Worm (Caenorhabditis elegans) whole organism, L4 larva: ENCODE data around the gene F52C6.3.

Experiments
- D1046.2 ChIP-seq: fragments of 200-800 bp; sonication (Bioruptor generic); IDR thresholded peaks from 2 replicates; pipeline ENCODE4 v1.3.6; 2022; ENCODE audit warnings: missing genetic modification characterization, missing compliant biosample characterization
- F10B5.3 ChIP-seq: sonication (generic microtip); optimal IDR thresholded peaks from 2 replicates; lab custom pipeline; 2016; ENCODE audit warnings: mild to moderate bottlenecking, missing genetic modification characterization, missing compliant biosample characterization
- F26F4.8 ChIP-seq: fragments of 200-800 bp; sonication (Bioruptor generic); conservative IDR thresholded peaks from 2 replicates; pipeline ENCODE4 v1.3.6; 2022; ENCODE audit warnings: missing genetic modification characterization, missing compliant biosample characterization
- F44E2.7 ChIP-seq: fragments of 200-800 bp; sonication (Bioruptor generic); IDR thresholded peaks from 2 replicates; pipeline ENCODE4 v2.1.2; 2022; ENCODE audit warnings: missing genetic modification characterization, missing compliant biosample characterization
- F49E8.2 ChIP-seq: sonication (generic microtip); optimal IDR thresholded peaks from 2 replicates; lab custom pipeline; 2016; ENCODE audit warnings: missing compliant biosample characterization, mild to moderate bottlenecking, missing genetic modification characterization, borderline replicate concordance
- Y75B8A.6 ChIP-seq: fragments of 200-800 bp; sonication (Bioruptor generic); IDR thresholded peaks from 2 replicates; pipeline ENCODE4 v1.3.6; 2022; ENCODE audit warnings: missing genetic modification reagents, missing genetic modification characterization, missing compliant biosample characterization
- aha-1 ChIP-seq: fragments of 150-350 bp; peaks from one replicate; lab custom pipeline; 2014; ENCODE audit warnings: missing biosample characterization, missing genetic modification characterization
- aly-2 ChIP-seq: sonication (generic microtip); optimal IDR thresholded peaks from 2 replicates; lab custom pipeline; 2018; ENCODE audit warnings: missing biosample characterization, missing genetic modification characterization
- attf-4 ChIP-seq: sonication (generic microtip); optimal IDR thresholded peaks from 3 replicates; lab custom pipeline; 2017; ENCODE audit warnings: missing biosample characterization, missing genetic modification characterization
- ceh-28 ChIP-seq: fragments of 150-350 bp; optimal IDR thresholded peaks from 2 replicates; lab custom pipeline; 2014; ENCODE audit warnings: missing biosample characterization, missing genetic modification reagents, missing genetic modification characterization
- ceh-32 ChIP-seq: sonication (generic microtip); optimal IDR thresholded peaks from 2 replicates; lab custom pipeline; 2016; ENCODE audit warnings: mild to moderate bottlenecking, missing genetic modification characterization, missing compliant biosample characterization; ENCODE audit not compliant: poor library complexity
- ceh-82 ChIP-seq: sonication (generic microtip); optimal IDR thresholded peaks from 2 replicates; lab custom pipeline; 2017; ENCODE audit warnings: missing biosample characterization, missing genetic modification characterization
- cey-2 ChIP-seq: sonication (generic microtip); optimal IDR thresholded peaks from 3 replicates; lab custom pipeline; 2017; ENCODE audit warnings: missing genetic modification characterization, mild to moderate bottlenecking, missing compliant biosample characterization, antibody characterized with exemption, borderline replicate concordance; ENCODE audit not compliant: insufficient read depth
- daf-16 ChIP-seq, 3 experiments: sonication (generic microtip); optimal IDR thresholded peaks; 2 replicates each; lab custom pipeline; 2016 to 2017; ENCODE audit warnings: missing genetic modification characterization in 3 of 3, missing genetic modification reagents in 3 of 3, mild to moderate bottlenecking in 2 of 3, missing compliant biosample characterization in 2 of 3, missing biosample characterization in 1 of 3, moderate library complexity in 1 of 3
- daf-19 ChIP-seq: fragments of 200-800 bp; sonication (Bioruptor generic); conservative IDR thresholded peaks from 2 replicates; pipeline ENCODE4 v1.3.6; 2022; ENCODE audit warnings: missing genetic modification characterization, missing compliant biosample characterization
- dve-1 ChIP-seq: sonication (generic microtip); optimal IDR thresholded peaks from 2 replicates; lab custom pipeline; 2017; ENCODE audit warnings: antibody characterized with exemption, mild to moderate bottlenecking, missing genetic modification characterization, missing compliant biosample characterization; ENCODE audit not compliant: insufficient read depth
- egl-27 ChIP-seq: sonication (generic microtip); optimal IDR thresholded peaks from 3 replicates; lab custom pipeline; 2017; ENCODE audit warnings: missing biosample characterization, missing genetic modification reagents, missing genetic modification characterization
- egl-43 ChIP-seq: fragments of 200-800 bp; sonication (Bioruptor generic); IDR thresholded peaks from 2 replicates; pipeline ENCODE4 v1.3.6; 2022; ENCODE audit warnings: missing genetic modification reagents, missing genetic modification characterization, missing compliant biosample characterization
- fkh-10 ChIP-seq: fragments of 150-350 bp; optimal IDR thresholded peaks from 2 replicates; lab custom pipeline; 2014; ENCODE audit warnings: missing biosample characterization, missing genetic modification reagents, missing genetic modification characterization
- gei-8 ChIP-seq: fragments of 200-800 bp; sonication (Bioruptor generic); optimal IDR thresholded peaks from 2 replicates; lab custom pipeline; 2018; ENCODE audit warnings: mild to moderate bottlenecking, missing genetic modification characterization, missing compliant biosample characterization
- hif-1 ChIP-seq, 2 experiments: sonication (generic microtip); optimal IDR thresholded peaks; 2 replicates each; lab custom pipeline; 2016 to 2017; ENCODE audit warnings: missing compliant biosample characterization in 2 of 2, missing genetic modification characterization in 2 of 2, missing genetic modification reagents in 2 of 2, missing genotype in 2 of 2, mild to moderate bottlenecking in 1 of 2
- lin-38 ChIP-seq: fragments of 200-800 bp; sonication (Bioruptor generic); IDR thresholded peaks from 2 replicates; pipeline ENCODE4 v1.3.6; 2022; ENCODE audit warnings: missing genetic modification reagents, missing genetic modification characterization, missing compliant biosample characterization
- lsy-2 ChIP-seq, 2 experiments: fragments of 150-350 bp in 1 of 2; sonication (generic microtip) in 1 of 2; optimal IDR thresholded peaks; 2 replicates each; lab custom pipeline; 2014 to 2017; ENCODE audit warnings: missing biosample characterization in 2 of 2, missing genetic modification characterization in 2 of 2
- nhr-102 ChIP-seq: sonication (generic microtip); optimal IDR thresholded peaks from 2 replicates; lab custom pipeline; 2016; ENCODE audit warnings: mild to moderate bottlenecking, missing genetic modification characterization, moderate library complexity, missing compliant biosample characterization
- nhr-111 ChIP-seq: fragments of 200-800 bp; sonication (Bioruptor generic); optimal IDR thresholded peaks from 2 replicates; lab custom pipeline; 2018; ENCODE audit warnings: mild to moderate bottlenecking, missing genetic modification characterization, missing compliant biosample characterization
- nhr-41 ChIP-seq: fragments of 200-800 bp; sonication (Bioruptor generic); IDR thresholded peaks from 2 replicates; pipeline ENCODE4 v1.3.6; 2022; ENCODE audit warnings: missing genetic modification reagents, missing genetic modification characterization, missing compliant biosample characterization
- nhr-76 ChIP-seq: fragments of 150-350 bp; optimal IDR thresholded peaks from 2 replicates; lab custom pipeline; 2014; ENCODE audit warnings: missing biosample characterization, missing genetic modification characterization
- php-3 ChIP-seq: fragments of 200-800 bp; sonication (Bioruptor generic); IDR thresholded peaks from 2 replicates; pipeline ENCODE4 v1.3.6; 2022; ENCODE audit warnings: missing genetic modification reagents, missing genetic modification characterization, missing compliant biosample characterization
- pqm-1 ChIP-seq: sonication (generic microtip); optimal IDR thresholded peaks from 2 replicates; lab custom pipeline; 2017; ENCODE audit warnings: missing biosample characterization, missing genetic modification characterization
- skn-1 ChIP-seq: fragments of 150-350 bp; optimal IDR thresholded peaks from 2 replicates; lab custom pipeline; 2014; ENCODE audit warnings: missing biosample characterization, missing genetic modification characterization
- tag-97 ChIP-seq: fragments of 200-800 bp; sonication (Bioruptor generic); IDR thresholded peaks from 2 replicates; pipeline ENCODE4 v1.3.6; 2022; ENCODE audit warnings: missing genetic modification characterization, missing compliant biosample characterization
- tra-1 ChIP-seq: fragments of 200-800 bp; sonication (Bioruptor generic); IDR thresholded peaks from 2 replicates; pipeline ENCODE4 v1.3.6; 2022; ENCODE audit warnings: missing genetic modification reagents, missing genetic modification characterization, missing compliant biosample characterization
- unc-130 ChIP-seq: sonication (generic microtip); optimal IDR thresholded peaks from 2 replicates; lab custom pipeline; 2016; ENCODE audit warnings: missing genetic modification reagents, missing genetic modification characterization, missing compliant biosample characterization
- unc-39 ChIP-seq: sonication (generic microtip); optimal IDR thresholded peaks from 2 replicates; lab custom pipeline; 2017; ENCODE audit warnings: missing biosample characterization, missing genetic modification characterization
- unc-62 ChIP-seq, 3 experiments: fragments of 150-350 bp in 1 of 3; sonication (generic microtip); optimal IDR thresholded peaks in 2 of 3; peaks in 1 of 3; 1 replicate in 1 of 3; 2 replicates in 2 of 3; lab custom pipeline; 2014 to 2017; ENCODE audit warnings: missing biosample characterization in 3 of 3, missing genetic modification characterization in 3 of 3, missing genetic modification reagents in 3 of 3, missing genotype in 1 of 3
- vab-7 ChIP-seq: fragments of 200-800 bp; sonication (Bioruptor generic); IDR thresholded peaks from 2 replicates; pipeline ENCODE4 v1.3.6; 2022; ENCODE audit warnings: missing genetic modification reagents, missing genetic modification characterization, missing compliant biosample characterization
- zag-1 ChIP-seq: fragments of 150-350 bp; optimal IDR thresholded peaks from 2 replicates; lab custom pipeline; 2014; ENCODE audit warnings: missing biosample characterization, missing genetic modification characterization
- zfp-2 ChIP-seq: sonication (generic microtip); optimal IDR thresholded peaks from 2 replicates; lab custom pipeline; 2016; ENCODE audit warnings: mild to moderate bottlenecking, missing genetic modification characterization, missing compliant biosample characterization
- zfp-3 ChIP-seq: fragments of 200-800 bp; sonication (Bioruptor generic); conservative IDR thresholded peaks from 2 replicates; pipeline ENCODE4 v1.3.6; 2022; ENCODE audit warnings: missing genetic modification reagents, missing genetic modification characterization, missing compliant biosample characterization
- zip-2 ChIP-seq: fragments of 150-350 bp; optimal IDR thresholded peaks from 2 replicates; lab custom pipeline; 2014; ENCODE audit warnings: missing biosample characterization, missing genetic modification characterization
- ztf-11 ChIP-seq: fragments of 150-350 bp; optimal IDR thresholded peaks from 2 replicates; lab custom pipeline; 2014; ENCODE audit warnings: missing biosample characterization, missing genetic modification characterization

Gene F52C6.3

DNA sequence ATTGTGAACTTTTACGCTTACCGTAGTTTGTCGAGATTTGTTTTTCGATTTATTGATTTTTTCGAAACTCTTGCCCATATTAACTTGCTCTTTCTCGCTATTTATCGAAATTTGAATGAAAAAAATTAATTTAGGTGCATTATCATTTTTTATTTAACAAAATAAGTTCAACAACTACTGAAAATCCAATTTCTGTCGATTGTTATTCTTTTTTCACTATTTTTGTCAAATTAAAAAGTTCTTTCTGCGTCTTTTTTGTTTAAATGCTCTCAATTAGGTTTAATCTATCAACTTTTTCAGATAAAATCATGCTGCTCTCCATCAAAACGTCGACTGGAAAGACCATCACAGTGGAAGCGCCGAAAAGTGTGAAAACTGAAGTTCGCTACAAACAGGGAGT is 1.6 kb downstream of the F52C6.3 start, which contains the start of gene F52C6.2:
F52C6.2 (plus strand) TSS at position 301 of the 400 bp plus-strand sequence.
- TF ChIP-seq daf-19 (GFP tag; lab: Robert Waterston, UW), result no peak
- TF ChIP-seq nhr-76 (tag; lab: Kevin White, UChicago), result no peak

- TF ChIP-seq lin-38 (peak; percentile 30; the same call in 1 of the 2 replicates), ceh-32 (tag; lab: Kevin White, UChicago) (no peak), aha-1 (peak; percentile 25), unc-130 (GFP tag; lab: Kevin White, UChicago) (no peak), tra-1 (GFP tag; lab: Robert Waterston, UW) (no peak), gei-8 (GFP tag; lab: Kevin White, UChicago) (no peak), unc-39 (tag; lab: Kevin White, UChicago) (no peak), zip-2 (tag; lab: Kevin White, UChicago) (no peak), F44E2.7 (GFP tag; lab: Robert Waterston, UW) (no peak), dve-1 (no peak), Y75B8A.6 (no peak), F26F4.8 (GFP tag; lab: Robert Waterston, UW) (no peak), attf-4 (tag; lab: Kevin White, UChicago) (no peak), D1046.2 (GFP tag; lab: Robert Waterston, UW) (no peak), vab-7 (GFP tag; lab: Robert Waterston, UW) (no peak), egl-27 (tag; lab: Kevin White, UChicago) (no peak), aly-2 (tag; lab: Kevin White, UChicago) (no peak)
Observed at ce11 chrII:1928578-1928977, 4.0 kb downstream of the F52C6.3 start.

- TF ChIP-seq php-3 (GFP tag; lab: Robert Waterston, UW) (peak; percentile 78), zfp-3 (GFP tag; lab: Robert Waterston, UW) (no peak)
Observed at ce11 chrII:1939652-1940051, 15.1 kb downstream of the F52C6.3 start, which contains the start of gene ZK250.13. Gene ZK250.13 (minus strand): TSS chrII:1939752.

DNA sequence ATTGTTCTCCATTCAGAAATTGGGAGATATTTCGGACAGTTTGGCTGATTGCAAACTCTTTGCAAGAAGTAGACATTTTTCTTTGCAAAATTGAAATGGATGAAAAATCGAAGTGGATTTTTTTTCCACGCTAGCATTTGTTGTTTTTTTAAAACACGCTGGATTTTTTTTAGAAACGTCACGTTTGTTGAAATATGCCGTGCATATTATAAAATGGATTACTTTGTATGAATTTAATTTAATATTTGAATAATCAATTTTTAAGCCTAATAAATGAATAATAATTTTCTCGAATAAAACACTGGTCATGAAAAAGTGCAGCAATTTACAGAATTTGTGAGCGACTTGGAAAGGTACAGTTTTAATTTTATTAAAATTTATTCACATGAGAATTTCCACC is 20.5 kb downstream of the F52C6.3 start, which contains the start of gene ZK250.14:
ZK250.14 (minus strand) TSS at position 101 of the 400 bp plus-strand sequence.
- TF ChIP-seq nhr-111 (GFP tag; lab: Kevin White, UChicago) (no peak), fkh-10 (no peak), F10B5.3 (tag; lab: Kevin White, UChicago) (no peak), unc-39 (tag; lab: Kevin White, UChicago) (no peak), ztf-11 (tag; lab: Kevin White, UChicago) (no peak), ceh-82 (tag; lab: Kevin White, UChicago) (no peak), zag-1 (no peak), nhr-102 (tag; lab: Kevin White, UChicago) (no peak), zfp-2 (no peak), attf-4 (tag; lab: Kevin White, UChicago) (no peak), skn-1 (tag; lab: Kevin White, UChicago) (no peak), pqm-1 (tag; lab: Kevin White, UChicago) (no peak), cey-2 (tag; lab: Kevin White, UChicago) (no peak), daf-16 (GFP tag; optimal IDR thresholded peaks at IDR 0.05; lab: Kevin White, UChicago) (no peak), daf-16 (tag; optimal IDR thresholded peaks at IDR 0.05; lab: Kevin White, UChicago) (no peak)

- TF ChIP-seq unc-62 (GFP tag; optimal IDR thresholded peaks at IDR 0.05 in 1 of 2; lab: Kevin White, UChicago) (no peak), unc-62 (tag; optimal IDR thresholded peaks at IDR 0.05; lab: Kevin White, UChicago) (no peak), hif-1 (tag; optimal IDR thresholded peaks at IDR 0.05; lab: Kevin White, UChicago) (no peak), lsy-2 (tag; optimal IDR thresholded peaks at IDR 0.05; lab: Kevin White, UChicago) (no peak), F49E8.2 (tag; lab: Kevin White, UChicago) (no peak), zfp-3 (GFP tag; lab: Robert Waterston, UW) (no peak), nhr-111 (GFP tag; lab: Kevin White, UChicago) (no peak), tag-97 (GFP tag; lab: Robert Waterston, UW) (no peak), ceh-28 (tag; lab: Kevin White, UChicago) (no peak), aly-2 (tag; lab: Kevin White, UChicago) (no peak), nhr-41 (GFP tag; lab: Robert Waterston, UW) (no peak), egl-43 (GFP tag; lab: Robert Waterston, UW) (no peak)
Observed at ce11 chrII:1946427-1946826, 21.9 kb downstream of the F52C6.3 start, which contains the start of gene math-48. Gene math-48 (minus strand): TSS chrII:1946527.
